Fruit fly (Drosophila melanogaster) whole organism, prepupa: Measurements from ENCODE around the gene st.

Experiments used
- CG10631 ChIP-seq: fragments of 200-800 bp; sonication (Bioruptor generic); optimal IDR thresholded peaks from 2 replicates; lab custom pipeline; 2016; ENCODE audit warnings: missing biosample characterization, missing genetic modification characterization
- CG10669 ChIP-seq: fragments of 200-800 bp; sonication (Bioruptor generic); optimal IDR thresholded peaks from 3 replicates; lab custom pipeline; 2018; ENCODE audit warnings: missing biosample characterization, mild to moderate bottlenecking, missing genetic modification characterization, moderate library complexity
- CG11294 ChIP-seq: fragments of 200-800 bp; sonication (Bioruptor generic); IDR thresholded peaks from 2 replicates; pipeline ENCODE4 v1.3.6; 2022; ENCODE audit warnings: missing biosample characterization, missing genetic modification characterization
- CG11762 ChIP-seq: fragments of 200-800 bp; sonication (Bioruptor generic); optimal IDR thresholded peaks from 3 replicates; lab custom pipeline; 2016; ENCODE audit warnings: missing biosample characterization, missing genetic modification characterization; ENCODE audit not compliant: insufficient read depth
- CG15336 ChIP-seq: fragments of 200-800 bp; sonication (Bioruptor generic); IDR thresholded peaks from 2 replicates; pipeline ENCODE4 v1.3.6; 2022; ENCODE audit warnings: missing biosample characterization, missing genetic modification characterization
- CG1621 ChIP-seq: fragments of 200-800 bp; sonication (Bioruptor generic); optimal IDR thresholded peaks from 3 replicates; lab custom pipeline; 2018; ENCODE audit warnings: missing biosample characterization, mild to moderate bottlenecking, missing genetic modification characterization
- CG16779 ChIP-seq: fragments of 200-800 bp; sonication (Bioruptor generic); optimal IDR thresholded peaks from 3 replicates; lab custom pipeline; 2017; ENCODE audit warnings: missing biosample characterization, mild to moderate bottlenecking, missing genetic modification characterization
- CG3032 ChIP-seq: fragments of 200-800 bp; optimal IDR thresholded peaks from 2 replicates; lab custom pipeline; 2019; ENCODE audit warnings: missing biosample characterization, mild to moderate bottlenecking, missing genetic modification characterization, moderate library complexity
- CG31627 ChIP-seq: fragments of 200-800 bp; sonication (Bioruptor generic); optimal IDR thresholded peaks from 3 replicates; lab custom pipeline; 2016; ENCODE audit warnings: missing biosample characterization, missing genetic modification characterization
- CG32006 ChIP-seq: fragments of 200-800 bp; sonication (Bioruptor generic); optimal IDR thresholded peaks from 3 replicates; lab custom pipeline; 2017; ENCODE audit warnings: missing biosample characterization, mild to moderate bottlenecking, missing genetic modification characterization
- CG34406 ChIP-seq: fragments of 200-800 bp; sonication (Bioruptor generic); optimal IDR thresholded peaks from 3 replicates; lab custom pipeline; 2016; ENCODE audit warnings: missing biosample characterization, missing genetic modification characterization
- CG6163 ChIP-seq: fragments of 200-800 bp; sonication (Bioruptor generic); IDR thresholded peaks from 3 replicates; pipeline ENCODE4 v1.3.6; 2022; ENCODE audit warnings: missing biosample characterization, missing genetic modification characterization
- CG6276 ChIP-seq: fragments of 200-800 bp; sonication (Bioruptor generic); optimal IDR thresholded peaks from 2 replicates; lab custom pipeline; 2017; ENCODE audit warnings: missing biosample characterization, mild to moderate bottlenecking, missing genetic modification characterization
- CG6792 ChIP-seq: fragments of 200-800 bp; sonication (Bioruptor generic); optimal IDR thresholded peaks from 3 replicates; lab custom pipeline; 2016; ENCODE audit warnings: missing biosample characterization, missing genetic modification characterization
- CG6808 ChIP-seq: fragments of 200-800 bp; sonication (Bioruptor generic); optimal IDR thresholded peaks from 3 replicates; lab custom pipeline; 2017; ENCODE audit warnings: missing biosample characterization, missing genetic modification characterization, mild to moderate bottlenecking, moderate library complexity, missing genetic modification reagents
- CG6854 ChIP-seq: fragments of 200-800 bp; sonication (Bioruptor generic); optimal IDR thresholded peaks from 2 replicates; lab custom pipeline; 2017; ENCODE audit warnings: missing biosample characterization, mild to moderate bottlenecking, missing genetic modification characterization
- CG7368 ChIP-seq: fragments of 200-800 bp; sonication (Bioruptor generic); optimal IDR thresholded peaks from 3 replicates; lab custom pipeline; 2016; ENCODE audit warnings: missing biosample characterization, missing genetic modification characterization
- CG8319 ChIP-seq: fragments of 200-800 bp; sonication (Bioruptor generic); optimal IDR thresholded peaks from 3 replicates; lab custom pipeline; 2016; ENCODE audit warnings: missing biosample characterization, missing genetic modification characterization
- CG9139 ChIP-seq: fragments of 200-800 bp; sonication (Bioruptor generic); optimal IDR thresholded peaks from 3 replicates; lab custom pipeline; 2017; ENCODE audit warnings: missing biosample characterization, mild to moderate bottlenecking, missing genetic modification characterization
- Eip75B ChIP-seq: fragments of 200-800 bp; sonication (Bioruptor generic); optimal IDR thresholded peaks from 3 replicates; lab custom pipeline; 2016; ENCODE audit warnings: missing biosample characterization, missing genetic modification characterization
- Eip78C ChIP-seq: fragments of 200-800 bp; sonication (Bioruptor generic); peaks from one replicate; lab custom pipeline; 2016; ENCODE audit warnings: missing biosample characterization, missing genetic modification characterization
- Eip93F ChIP-seq: fragments of 200-800 bp; sonication (Bioruptor generic); optimal IDR thresholded peaks from 2 replicates; lab custom pipeline; 2016; ENCODE audit warnings: missing biosample characterization, mild to moderate bottlenecking, missing genetic modification characterization
- Ets21C ChIP-seq: fragments of 200-800 bp; sonication (Bioruptor generic); optimal IDR thresholded peaks from 3 replicates; lab custom pipeline; 2016; ENCODE audit warnings: missing biosample characterization, missing genetic modification characterization
- Ets96B ChIP-seq: fragments of 200-800 bp; optimal IDR thresholded peaks from 2 replicates; lab custom pipeline; 2019; ENCODE audit warnings: missing biosample characterization, mild to moderate bottlenecking, missing genetic modification characterization, moderate library complexity
- Gug ChIP-seq: fragments of 200-800 bp; sonication (Bioruptor generic); IDR thresholded peaks from 2 replicates; pipeline ENCODE4 v1.3.6; 2022; ENCODE audit warnings: missing biosample characterization, missing genetic modification characterization
- Hr38 ChIP-seq: sonication (Bioruptor generic); optimal IDR thresholded peaks from 2 replicates; lab custom pipeline; 2016; ENCODE audit warnings: missing biosample characterization, missing genetic modification characterization
- Hr4 ChIP-seq: fragments of 200-800 bp; sonication (Bioruptor generic); optimal IDR thresholded peaks from 3 replicates; lab custom pipeline; 2016; ENCODE audit warnings: missing biosample characterization, missing genetic modification characterization
- Met ChIP-seq: fragments of 200-800 bp; sonication (Bioruptor generic); optimal IDR thresholded peaks from 3 replicates; lab custom pipeline; 2016; ENCODE audit warnings: missing biosample characterization, missing genetic modification characterization
- Smox ChIP-seq: fragments of 200-800 bp; sonication (Bioruptor generic); optimal IDR thresholded peaks from 3 replicates; lab custom pipeline; 2016; ENCODE audit warnings: missing biosample characterization, missing genetic modification characterization
- Sox15 ChIP-seq: fragments of 200-800 bp; sonication (Bioruptor generic); optimal IDR thresholded peaks from 3 replicates; lab custom pipeline; 2016; ENCODE audit warnings: missing biosample characterization, missing genetic modification characterization
- cyc ChIP-seq: fragments of 200-800 bp; sonication (Bioruptor generic); optimal IDR thresholded peaks from 3 replicates; lab custom pipeline; 2016; ENCODE audit warnings: missing biosample characterization, missing genetic modification characterization
- dsx ChIP-seq: fragments of 200-800 bp; optimal IDR thresholded peaks from 3 replicates; lab custom pipeline; 2019; ENCODE audit warnings: missing biosample characterization, mild to moderate bottlenecking, missing genetic modification characterization, moderate library complexity; ENCODE audit not compliant: poor library complexity, severe bottlenecking
- fd59A ChIP-seq: fragments of 200-800 bp; sonication (Bioruptor generic); optimal IDR thresholded peaks from 2 replicates; lab custom pipeline; 2017; ENCODE audit warnings: missing biosample characterization, mild to moderate bottlenecking, missing genetic modification characterization, missing genetic modification reagents
- fkh ChIP-seq: fragments of 200-800 bp; sonication (Bioruptor generic); optimal IDR thresholded peaks from 3 replicates; lab custom pipeline; 2017; ENCODE audit warnings: missing biosample characterization, mild to moderate bottlenecking, missing genetic modification characterization, moderate library complexity
- lz ChIP-seq: fragments of 200-800 bp; sonication (Bioruptor generic); optimal IDR thresholded peaks from 3 replicates; lab custom pipeline; 2016; ENCODE audit warnings: missing biosample characterization, missing genetic modification characterization
- net ChIP-seq: fragments of 200-800 bp; sonication (Bioruptor generic); optimal IDR thresholded peaks from 3 replicates; lab custom pipeline; 2016; ENCODE audit warnings: missing biosample characterization, missing genetic modification characterization
- salr ChIP-seq, 2 experiments: fragments of 200-800 bp; sonication (Bioruptor generic); optimal IDR thresholded peaks; 3 replicates each; lab custom pipeline; 2016 to 2018; ENCODE audit warnings: missing biosample characterization in 2 of 2, missing genetic modification characterization in 2 of 2, mild to moderate bottlenecking in 1 of 2
- spab ChIP-seq: fragments of 200-800 bp; sonication (Bioruptor generic); optimal IDR thresholded peaks from 2 replicates; lab custom pipeline; 2017; ENCODE audit warnings: missing biosample characterization, mild to moderate bottlenecking, missing genetic modification characterization, missing genetic modification reagents
- ss ChIP-seq, 2 experiments: fragments of 200-800 bp; sonication (Bioruptor generic); optimal IDR thresholded peaks; 2 replicates in 1 of 2; 3 replicates in 1 of 2; lab custom pipeline; 2017 to 2018; ENCODE audit warnings: mild to moderate bottlenecking in 2 of 2, missing biosample characterization in 2 of 2, missing genetic modification characterization in 2 of 2, moderate library complexity in 1 of 2
- svp ChIP-seq: fragments of 200-800 bp; sonication (Bioruptor generic); peaks from one replicate; lab custom pipeline; 2016; ENCODE audit warnings: missing biosample characterization, missing genetic modification characterization
- topi ChIP-seq: fragments of 200-800 bp; sonication (Bioruptor generic); optimal IDR thresholded peaks from 3 replicates; lab custom pipeline; 2016; ENCODE audit warnings: missing biosample characterization, missing genetic modification characterization
- vri ChIP-seq: fragments of 200-800 bp; sonication (Bioruptor generic); optimal IDR thresholded peaks from 3 replicates; lab custom pipeline; 2016; ENCODE audit warnings: missing biosample characterization, mild to moderate bottlenecking, missing genetic modification characterization

st gene

dm6 chr3L:16488483-16489258 is 8.8 kb upstream of the st start (continued):
- TF ChIP-seq CG9139 (no peak), dsx (GFP tag; lab: Kevin White, UChicago) (peak; percentile 53), Hr38 (GFP tag; lab: Kevin White, UChicago) (no peak), CG3032 (tag; lab: Kevin White, UChicago) (peak; percentile 74), salr (GFP tag; optimal IDR thresholded peaks at IDR 0.05; lab: Kevin White, UChicago) (peak; percentile 12 to 77), Eip78C (peak; percentile 94), topi (GFP tag; lab: Kevin White, UChicago) (peak; percentile 86), CG11762 (GFP tag; lab: Kevin White, UChicago) (peak; percentile 73), Gug (GFP tag; lab: Robert Waterston, UW) (peak; percentile 22; the same call in 1 of the 2 replicates)

- TF ChIP-seq CG11294 (no peak), fkh (GFP tag; lab: Kevin White, UChicago) (peak; percentile 49), CG6808 (GFP tag; lab: Kevin White, UChicago) (no peak), CG8319 (GFP tag; lab: Kevin White, UChicago) (no peak)
Measured at dm6 chr3L:16489283-16489682, 8.2 kb upstream of the st start.

dm6 chr3L:16489822-16490582 is 7.4 kb upstream of the st start:
- peak; percentile 23; the same call in 2 of the 3 replicates for TF ChIP-seq CG6163 (GFP tag; lab: Robert Waterston, UW)
- no peak for TF ChIP-seq fkh (GFP tag; lab: Kevin White, UChicago)
- TF ChIP-seq Sox15 (GFP tag; lab: Kevin White, UChicago) = no peak
- peak; percentile 53 for TF ChIP-seq CG6792 (GFP tag; lab: Kevin White, UChicago)
- TF ChIP-seq Gug (GFP tag; lab: Robert Waterston, UW) = no peak
- TF ChIP-seq Smox (GFP tag; lab: Kevin White, UChicago) = peak; percentile 5
- TF ChIP-seq Hr38 (GFP tag; lab: Kevin White, UChicago) = no peak
- TF ChIP-seq CG6276 = no peak
- TF ChIP-seq ss (GFP tag; optimal IDR thresholded peaks at IDR 0.05; lab: Kevin White, UChicago) = no peak
- TF ChIP-seq svp = peak; percentile 87
- TF ChIP-seq Ets96B (tag; lab: Kevin White, UChicago) = peak; percentile 45
- no peak for TF ChIP-seq CG7368 (GFP tag; lab: Kevin White, UChicago)
- peak; percentile 56 for TF ChIP-seq CG10631 (GFP tag; lab: Kevin White, UChicago)
- peak; percentile 55 for TF ChIP-seq CG6808 (GFP tag; lab: Kevin White, UChicago)
- peak; percentile 89 for TF ChIP-seq Eip78C
- TF ChIP-seq Met = peak; percentile 59
- peak; percentile 23 for TF ChIP-seq CG16779 (tag; lab: Kevin White, UChicago)
- TF ChIP-seq CG11762 (GFP tag; lab: Kevin White, UChicago) = no peak
- no peak for TF ChIP-seq CG15336 (GFP tag; lab: Robert Waterston, UW)
- peak; percentile 58 for TF ChIP-seq cyc
- TF ChIP-seq net (GFP tag; lab: Kevin White, UChicago) = no peak
- no peak for TF ChIP-seq dsx (GFP tag; lab: Kevin White, UChicago)
- TF ChIP-seq Eip75B (GFP tag; lab: Kevin White, UChicago) = peak; percentile 51
- TF ChIP-seq topi (GFP tag; lab: Kevin White, UChicago) = peak; percentile 72
- peak; percentile 76 for TF ChIP-seq spab (GFP tag; lab: Kevin White, UChicago)
- TF ChIP-seq Hr4 (GFP tag; lab: Kevin White, UChicago) = no peak
- TF ChIP-seq Ets21C = peak; percentile 41
- TF ChIP-seq salr (GFP tag; optimal IDR thresholded peaks at IDR 0.05; lab: Kevin White, UChicago) = no peak
- TF ChIP-seq fd59A (GFP tag; lab: Kevin White, UChicago) = peak; percentile 54
- TF ChIP-seq CG6854 = peak; percentile 62
- TF ChIP-seq Eip93F (GFP tag; lab: Kevin White, UChicago) = no peak
- peak; percentile 58 for TF ChIP-seq lz
- peak; percentile 7 for TF ChIP-seq vri (GFP tag; lab: Kevin White, UChicago)
- TF ChIP-seq CG31627 (GFP tag; lab: Kevin White, UChicago) = peak; percentile 39
- peak; percentile 20 for TF ChIP-seq CG10669
- no peak for TF ChIP-seq CG32006 (GFP tag; lab: Kevin White, UChicago)
- no peak for TF ChIP-seq CG1621 (tag; lab: Kevin White, UChicago)
- TF ChIP-seq CG3032 (tag; lab: Kevin White, UChicago) = peak; percentile 65
- peak; percentile 51 for TF ChIP-seq CG8319 (GFP tag; lab: Kevin White, UChicago)
- peak; percentile 11 for TF ChIP-seq CG34406 (GFP tag; lab: Kevin White, UChicago)
- no peak for TF ChIP-seq CG9139
